Worm (Caenorhabditis elegans) whole organism, L3 larva: Measurements from ENCODE around the gene F42C5.6.

Source experiments
- R02D3.7 ChIP-seq: fragments of 150-350 bp; optimal IDR thresholded peaks from 2 replicates; lab custom pipeline; 2014; ENCODE audit warnings: missing biosample characterization, missing genetic modification characterization
- ZK546.5 ChIP-seq: sonication (generic microtip); optimal IDR thresholded peaks from 2 replicates; lab custom pipeline; 2017; ENCODE audit warnings: missing biosample characterization, missing genetic modification characterization
- aly-2 ChIP-seq: fragments of 150-350 bp; optimal IDR thresholded peaks from 2 replicates; lab custom pipeline; 2014; ENCODE audit warnings: missing biosample characterization, missing genetic modification characterization
- ama-1 ChIP-seq: fragments of 150-350 bp; optimal IDR thresholded peaks from 2 replicates; lab custom pipeline; 2018
- ceh-16 ChIP-seq: sonication (generic microtip); optimal IDR thresholded peaks from 2 replicates; lab custom pipeline; 2017; ENCODE audit warnings: missing biosample characterization, missing genetic modification characterization
- ceh-28 ChIP-seq: fragments of 150-350 bp; optimal IDR thresholded peaks from 2 replicates; lab custom pipeline; 2014; ENCODE audit warnings: missing biosample characterization, missing genetic modification reagents, missing genetic modification characterization
- ceh-82 ChIP-seq: fragments of 150-350 bp; optimal IDR thresholded peaks from 2 replicates; lab custom pipeline; 2014; ENCODE audit warnings: missing biosample characterization, missing genetic modification characterization
- ceh-9 ChIP-seq: sonication (generic microtip); optimal IDR thresholded peaks from 2 replicates; lab custom pipeline; 2018; ENCODE audit warnings: missing biosample characterization, missing genetic modification characterization
- daf-12 ChIP-seq: fragments of 150-350 bp; optimal IDR thresholded peaks from 2 replicates; lab custom pipeline; 2014; ENCODE audit warnings: missing biosample characterization, missing genetic modification reagents, missing genetic modification characterization
- egl-27 ChIP-seq: sonication (generic microtip); optimal IDR thresholded peaks from 4 replicates; lab custom pipeline; 2017; ENCODE audit warnings: missing biosample characterization, missing genetic modification reagents, missing genetic modification characterization
- egl-5 ChIP-seq: fragments of 150-350 bp; optimal IDR thresholded peaks from 2 replicates; lab custom pipeline; 2017; ENCODE audit warnings: missing biosample characterization, missing genetic modification reagents, missing genetic modification characterization, inconsistent platforms
- elt-1 ChIP-seq: fragments of 150-350 bp; optimal IDR thresholded peaks from 2 replicates; lab custom pipeline; 2014; ENCODE audit warnings: missing biosample characterization, missing genetic modification characterization
- elt-2 ChIP-seq: sonication (generic microtip); optimal IDR thresholded peaks from 2 replicates; lab custom pipeline; 2016; ENCODE audit warnings: missing genetic modification reagents, mild to moderate bottlenecking, missing genetic modification characterization, missing compliant biosample characterization
- elt-3 ChIP-seq, 3 experiments: fragments of 150-350 bp in 1 of 3; sonication (generic microtip) in 2 of 3; optimal IDR thresholded peaks; 2 replicates in 2 of 3; 4 replicates in 1 of 3; lab custom pipeline; 2014 to 2017; ENCODE audit warnings: missing biosample characterization in 3 of 3, missing genetic modification characterization in 3 of 3
- eor-1 ChIP-seq, 2 experiments: fragments of 150-350 bp; optimal IDR thresholded peaks; 2 replicates each; lab custom pipeline; 2014 to 2018; ENCODE audit warnings: missing biosample characterization in 2 of 2, missing genetic modification characterization in 2 of 2
- fkh-10 ChIP-seq: sonication (generic microtip); optimal IDR thresholded peaks from 2 replicates; lab custom pipeline; 2017; ENCODE audit warnings: missing biosample characterization, missing genetic modification reagents, missing genetic modification characterization
- fkh-2 ChIP-seq: fragments of 150-350 bp; optimal IDR thresholded peaks from 2 replicates; lab custom pipeline; 2014; ENCODE audit warnings: missing biosample characterization, missing genetic modification reagents, missing genetic modification characterization
- fos-1 ChIP-seq: fragments of 150-350 bp; optimal IDR thresholded peaks from 2 replicates; lab custom pipeline; 2014; ENCODE audit warnings: missing biosample characterization, missing genetic modification characterization
- hmg-11 ChIP-seq: sonication (generic microtip); optimal IDR thresholded peaks from 2 replicates; lab custom pipeline; 2016; ENCODE audit warnings: missing genetic modification characterization, missing compliant biosample characterization
- jun-1 ChIP-seq: fragments of 150-350 bp; optimal IDR thresholded peaks from 2 replicates; lab custom pipeline; 2014; ENCODE audit warnings: missing biosample characterization, missing genetic modification reagents, missing genetic modification characterization
- lin-15B ChIP-seq: fragments of 150-350 bp; optimal IDR thresholded peaks from 2 replicates; lab custom pipeline; 2014; ENCODE audit warnings: missing biosample characterization, missing genetic modification characterization
- lin-39 ChIP-seq: fragments of 150-350 bp; optimal IDR thresholded peaks from 2 replicates; lab custom pipeline; 2018; ENCODE audit warnings: missing biosample characterization, missing genetic modification reagents, missing genetic modification characterization
- lsy-12 ChIP-seq: sonication (generic microtip); optimal IDR thresholded peaks from 2 replicates; lab custom pipeline; 2016; ENCODE audit warnings: mild to moderate bottlenecking, missing genetic modification characterization, missing compliant biosample characterization
- mdl-1 ChIP-seq: fragments of 150-350 bp; optimal IDR thresholded peaks from 2 replicates; lab custom pipeline; 2014; ENCODE audit warnings: missing biosample characterization, missing genetic modification characterization
- mml-1 ChIP-seq: fragments of 150-350 bp; sonication (generic microtip); optimal IDR thresholded peaks from 3 replicates; lab custom pipeline; 2014; ENCODE audit warnings: missing biosample characterization, missing genetic modification characterization
- nfya-1 ChIP-seq: sonication (generic microtip); optimal IDR thresholded peaks from 2 replicates; lab custom pipeline; 2017; ENCODE audit warnings: missing genetic modification characterization, mild to moderate bottlenecking, missing compliant biosample characterization, antibody characterized with exemption, moderate library complexity; ENCODE audit not compliant: insufficient read depth
- nhr-11 ChIP-seq: fragments of 150-350 bp; optimal IDR thresholded peaks from 2 replicates; lab custom pipeline; 2014; ENCODE audit warnings: missing biosample characterization, missing genetic modification characterization
- nhr-12 ChIP-seq: fragments of 150-350 bp; optimal IDR thresholded peaks from 2 replicates; lab custom pipeline; 2014; ENCODE audit warnings: missing biosample characterization, missing genetic modification characterization
- nhr-23 ChIP-seq: fragments of 150-350 bp; optimal IDR thresholded peaks from 2 replicates; lab custom pipeline; 2014; ENCODE audit warnings: missing biosample characterization, missing genetic modification reagents, missing genetic modification characterization
- nhr-237 ChIP-seq: fragments of 150-350 bp; optimal IDR thresholded peaks from 2 replicates; lab custom pipeline; 2014; ENCODE audit warnings: missing biosample characterization, missing genetic modification characterization
- nhr-25 ChIP-seq: sonication (generic microtip); optimal IDR thresholded peaks from 2 replicates; lab custom pipeline; 2017; ENCODE audit warnings: missing biosample characterization, missing genetic modification characterization
- nhr-28 ChIP-seq: fragments of 150-350 bp; optimal IDR thresholded peaks from 2 replicates; lab custom pipeline; 2014; ENCODE audit warnings: missing biosample characterization, missing genetic modification characterization
- nhr-43 ChIP-seq: sonication (generic microtip); optimal IDR thresholded peaks from 2 replicates; lab custom pipeline; 2016; ENCODE audit warnings: mild to moderate bottlenecking, missing genetic modification characterization, missing compliant biosample characterization; ENCODE audit not compliant: poor library complexity, severe bottlenecking
- nhr-67 ChIP-seq: fragments of 150-350 bp; optimal IDR thresholded peaks from 2 replicates; lab custom pipeline; 2014; ENCODE audit warnings: missing biosample characterization, missing genetic modification characterization
- nhr-76 ChIP-seq: fragments of 150-350 bp; sonication (generic microtip); optimal IDR thresholded peaks from 5 replicates; lab custom pipeline; 2014; ENCODE audit warnings: missing biosample characterization, missing genetic modification characterization
- nhr-77 ChIP-seq: fragments of 150-350 bp; optimal IDR thresholded peaks from 2 replicates; lab custom pipeline; 2014; ENCODE audit warnings: missing biosample characterization, missing genetic modification characterization
- pha-4 ChIP-seq: fragments of 150-350 bp; optimal IDR thresholded peaks from 2 replicates; lab custom pipeline; 2014; ENCODE audit warnings: missing biosample characterization, missing genetic modification reagents, missing genetic modification characterization
- pqm-1 ChIP-seq: fragments of 150-350 bp; optimal IDR thresholded peaks from 2 replicates; lab custom pipeline; 2017; ENCODE audit warnings: missing biosample characterization, missing genetic modification characterization, inconsistent platforms
- sea-2 ChIP-seq: fragments of 150-350 bp; sonication (generic microtip); optimal IDR thresholded peaks from 4 replicates; lab custom pipeline; 2014; ENCODE audit warnings: missing biosample characterization, missing genetic modification reagents, missing genetic modification characterization
- snpc-4 ChIP-seq: fragments of 150-350 bp; optimal IDR thresholded peaks from 2 replicates; lab custom pipeline; 2014; ENCODE audit warnings: missing biosample characterization, missing genetic modification characterization
- tbx-2 ChIP-seq: sonication (generic microtip); optimal IDR thresholded peaks from 2 replicates; lab custom pipeline; 2016; ENCODE audit warnings: mild to moderate bottlenecking, missing genetic modification characterization, missing compliant biosample characterization
- unc-39 ChIP-seq: sonication (generic microtip); optimal IDR thresholded peaks from 4 replicates; lab custom pipeline; 2017; ENCODE audit warnings: missing biosample characterization, missing genetic modification characterization
- unc-62 ChIP-seq: fragments of 150-350 bp; sonication (generic microtip); optimal IDR thresholded peaks from 4 replicates; lab custom pipeline; 2014; ENCODE audit warnings: missing biosample characterization, missing genetic modification reagents, missing genetic modification characterization
- zag-1 ChIP-seq: fragments of 150-350 bp; optimal IDR thresholded peaks from 2 replicates; lab custom pipeline; 2014; ENCODE audit warnings: missing biosample characterization, missing genetic modification characterization
- ztf-11 ChIP-seq: fragments of 150-350 bp; optimal IDR thresholded peaks from 2 replicates; lab custom pipeline; 2014; ENCODE audit warnings: missing biosample characterization, missing genetic modification characterization
- ztf-4 ChIP-seq: fragments of 150-350 bp; optimal IDR thresholded peaks from 2 replicates; lab custom pipeline; 2014; ENCODE audit warnings: missing biosample characterization, missing genetic modification characterization

The F42C5.6 gene

ce11 chrIV:7323904-7324303 lies 15.0 kb upstream of the F42C5.6 start:
- TF ChIP-seq nhr-237 (tag; lab: Kevin White, UChicago) (no peak), aly-2 (tag; lab: Kevin White, UChicago) (no peak), nfya-1 (tag; lab: Kevin White, UChicago) (no peak), lsy-12 (tag; lab: Kevin White, UChicago) (no peak), ceh-16 (no peak), nhr-28 (tag; lab: Kevin White, UChicago) (no peak), pha-4 (tag; lab: Kevin White, UChicago) (no peak), fkh-2 (no peak), pqm-1 (no peak), fos-1 (no peak)

- TF ChIP-seq nfya-1 (tag; lab: Kevin White, UChicago) (no peak), nhr-67 (tag; lab: Kevin White, UChicago) (no peak), lin-15B (tag; lab: Kevin White, UChicago) (no peak), egl-5 (tag; lab: Kevin White, UChicago) (no peak), unc-39 (tag; lab: Kevin White, UChicago) (no peak), ztf-4 (tag; lab: Kevin White, UChicago) (no peak), nhr-76 (no peak), ama-1 (lab: Kevin White, UChicago) (no peak), unc-62 (no peak), lsy-12 (tag; lab: Kevin White, UChicago) (no peak), jun-1 (no peak), nhr-28 (tag; lab: Kevin White, UChicago) (no peak), nhr-43 (tag; lab: Kevin White, UChicago) (no peak), mml-1 (tag; lab: Kevin White, UChicago) (no peak), nhr-237 (tag; lab: Kevin White, UChicago) (no peak)
- TF ChIP-seq, all 47 proteins: peak for 0
Measured at ce11 chrIV:7320688-7321087, 11.8 kb upstream of the F42C5.6 start.

- peak; percentile 79 for TF ChIP-seq mdl-1 (tag; lab: Kevin White, UChicago)
- peak; percentile 75 for TF ChIP-seq lsy-12 (tag; lab: Kevin White, UChicago)
- no peak for TF ChIP-seq nhr-77 (tag; lab: Kevin White, UChicago)
- TF ChIP-seq nhr-237 (tag; lab: Kevin White, UChicago), result no peak
- peak; percentile 37 for TF ChIP-seq nhr-43 (tag; lab: Kevin White, UChicago)
- no peak for TF ChIP-seq ztf-4 (tag; lab: Kevin White, UChicago)
- peak; percentile 69 for TF ChIP-seq elt-2
- peak; percentile 10 for TF ChIP-seq egl-27 (tag; lab: Kevin White, UChicago)
- peak; percentile 96 for TF ChIP-seq hmg-11 (tag; lab: Kevin White, UChicago)
- peak; percentile 90 for TF ChIP-seq nhr-23 (tag; lab: Kevin White, UChicago)
- no peak for TF ChIP-seq ZK546.5
- no peak for TF ChIP-seq ama-1 (lab: Kevin White, UChicago)
- TF ChIP-seq elt-1, result no peak
- TF ChIP-seq eor-1 (tag; optimal IDR thresholded peaks at IDR 0.05; lab: Kevin White, UChicago), result no peak
- no peak for TF ChIP-seq elt-3 (tag; optimal IDR thresholded peaks at IDR 0.05; lab: Kevin White, UChicago)
- no peak for TF ChIP-seq daf-12 (tag; lab: Kevin White, UChicago)
- TF ChIP-seq nfya-1 (tag; lab: Kevin White, UChicago), result peak; percentile 90
- TF ChIP-seq fkh-2, result no peak
- TF ChIP-seq nhr-11, result no peak
- TF ChIP-seq ceh-82 (tag; lab: Kevin White, UChicago), result peak; percentile 51
- no peak for TF ChIP-seq sea-2 (GFP tag; lab: Kevin White, UChicago)
- no peak for TF ChIP-seq fos-1
- TF ChIP-seq snpc-4 (tag; lab: Kevin White, UChicago), result no peak
- TF ChIP-seq aly-2 (tag; lab: Kevin White, UChicago), result no peak
- TF ChIP-seq nhr-76, result no peak
- peak; percentile 84 for TF ChIP-seq pha-4 (tag; lab: Kevin White, UChicago)
- TF ChIP-seq fkh-10, result peak; percentile 51
- TF ChIP-seq nhr-28 (tag; lab: Kevin White, UChicago), result no peak
- peak; percentile 80 for TF ChIP-seq tbx-2 (tag; lab: Kevin White, UChicago)
- peak; percentile 34 for TF ChIP-seq unc-62
- TF ChIP-seq ceh-9 (tag; lab: Kevin White, UChicago), result no peak
- no peak for TF ChIP-seq nhr-12 (tag; lab: Kevin White, UChicago)
- TF ChIP-seq ceh-28 (tag; lab: Kevin White, UChicago), result peak; percentile 73
- TF ChIP-seq zag-1 (tag; lab: Kevin White, UChicago), result peak; percentile 55
- peak; percentile 50 for TF ChIP-seq lin-15B (tag; lab: Kevin White, UChicago)
- TF ChIP-seq mml-1 (tag; lab: Kevin White, UChicago), result no peak
- no peak for TF ChIP-seq unc-39 (tag; lab: Kevin White, UChicago)
- TF ChIP-seq R02D3.7 (tag; lab: Kevin White, UChicago), result peak; percentile 43
- no peak for TF ChIP-seq ztf-11 (tag; lab: Kevin White, UChicago)
- peak; percentile 90 for TF ChIP-seq lin-39 (tag; lab: Kevin White, UChicago)
- TF ChIP-seq nhr-67 (tag; lab: Kevin White, UChicago), result no peak
- TF ChIP-seq ceh-16, result no peak
- peak; percentile 62 for TF ChIP-seq jun-1
- peak; percentile 8 for TF ChIP-seq nhr-25 (tag; lab: Kevin White, UChicago)
- peak; percentile 51 for TF ChIP-seq pqm-1
Measured at ce11 chrIV:7319931-7320435, 11.1 kb upstream of the F42C5.6 start.
